Fruit fly (Drosophila melanogaster) whole organism, embryonic: ENCODE results near the gene CG3222.

ENCODE experiments used
- CG8290 ChIP-seq, 3 experiments: fragments of 200-800 bp; sonication (Bioruptor generic); optimal IDR thresholded peaks; 2 replicates each; lab custom pipeline; 2016 to 2019; ENCODE audit warnings: missing biosample characterization in 3 of 3, missing genetic modification characterization in 3 of 3, mild to moderate bottlenecking in 2 of 3, moderate library complexity in 1 of 3
- Gug ChIP-seq: fragments of 200-800 bp; sonication (Bioruptor generic); IDR thresholded peaks from 4 replicates; pipeline ENCODE4 v1.3.6; 2022; ENCODE audit warnings: missing biosample characterization, missing genetic modification characterization
- corto ChIP-seq: fragments of 200-800 bp; sonication (Bioruptor generic); optimal IDR thresholded peaks from 2 replicates; lab custom pipeline; 2016; ENCODE audit warnings: missing biosample characterization, mild to moderate bottlenecking, missing genetic modification characterization, moderate library complexity

DNA sequence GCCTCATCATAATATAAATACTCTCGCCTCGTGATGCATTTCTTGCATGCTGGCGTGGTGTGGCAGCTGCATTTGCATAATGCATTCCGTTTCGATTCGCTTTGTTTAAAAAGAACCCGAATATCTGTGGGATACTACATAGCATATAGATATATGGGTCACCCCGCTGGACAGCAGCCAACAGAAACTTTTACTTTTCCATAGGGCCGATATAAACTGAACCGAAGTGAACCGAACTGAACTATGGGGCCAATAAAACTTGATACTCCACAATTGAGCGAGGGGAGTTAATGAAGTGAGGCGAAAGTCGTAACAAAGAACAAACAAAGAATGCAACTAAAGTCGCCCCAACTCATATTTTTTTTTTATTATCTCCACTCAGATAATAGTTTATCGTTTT lies 29.6 kb upstream of the CG3222 start:
- TF ChIP-seq CG8290 (GFP tag; optimal IDR thresholded peaks at IDR 0.05; lab: Kevin White, UChicago): no peak
- TF ChIP-seq CG8290 (tag; optimal IDR thresholded peaks at IDR 0.05; lab: Kevin White, UChicago): no peak
- TF ChIP-seq Gug (GFP tag; lab: Robert Waterston, UW): no peak
- TF ChIP-seq corto (GFP tag; lab: Kevin White, UChicago): no peak
